Worm (Caenorhabditis elegans): Measurements from ENCODE around the gene pinn-4.

- TF ChIP-seq pha-4 (tag; optimal IDR thresholded peaks at IDR 0.05) (no peak), lag-1 (GFP tag; IDR thresholded peaks at IDR 0.05) (no peak), tlf-1 (GFP tag; optimal IDR thresholded peaks at IDR 0.05) (no peak), xnd-1 (tag; optimal IDR thresholded peaks at IDR 0.05) (no peak), hsf-1 (GFP tag; IDR thresholded peaks at IDR 0.05) (no peak), ets-4 (GFP tag; optimal IDR thresholded peaks at IDR 0.05) (no peak), unc-62 (GFP tag; optimal IDR thresholded peaks at IDR 0.05) (no peak), B0261.1 (tag; optimal IDR thresholded peaks at IDR 0.05) (no peak), nhr-120 (GFP tag; IDR thresholded peaks at IDR 0.05) (no peak), nhr-90 (tag; optimal IDR thresholded peaks at IDR 0.05) (no peak), dpff-1 (tag; optimal IDR thresholded peaks at IDR 0.05) (no peak)
Measured at ce11 chrII:13447166-13447643, 44.4 kb downstream of the pinn-4 start, which contains the start of gene tbc-14.
